Worm (Caenorhabditis elegans) whole organism, L4/young adult: Measurements from ENCODE around the gene C05D11.8.

Source experiments
- W03F9.2 ChIP-seq: fragments of 150-350 bp; optimal IDR thresholded peaks from 2 replicates; lab custom pipeline; 2014; ENCODE audit warnings: missing biosample characterization, missing genetic modification characterization
- dao-5 ChIP-seq: sonication (generic microtip); optimal IDR thresholded peaks from 2 replicates; lab custom pipeline; 2016; ENCODE audit warnings: missing genotype, missing genetic modification characterization, moderate library complexity, missing compliant biosample characterization
- him-1 ChIP-seq: sonication (generic microtip); optimal IDR thresholded peaks from 2 replicates; lab custom pipeline; 2016; ENCODE audit warnings: missing genotype, missing genetic modification reagents, missing genetic modification characterization, missing compliant biosample characterization

The C05D11.8 gene

DNA sequence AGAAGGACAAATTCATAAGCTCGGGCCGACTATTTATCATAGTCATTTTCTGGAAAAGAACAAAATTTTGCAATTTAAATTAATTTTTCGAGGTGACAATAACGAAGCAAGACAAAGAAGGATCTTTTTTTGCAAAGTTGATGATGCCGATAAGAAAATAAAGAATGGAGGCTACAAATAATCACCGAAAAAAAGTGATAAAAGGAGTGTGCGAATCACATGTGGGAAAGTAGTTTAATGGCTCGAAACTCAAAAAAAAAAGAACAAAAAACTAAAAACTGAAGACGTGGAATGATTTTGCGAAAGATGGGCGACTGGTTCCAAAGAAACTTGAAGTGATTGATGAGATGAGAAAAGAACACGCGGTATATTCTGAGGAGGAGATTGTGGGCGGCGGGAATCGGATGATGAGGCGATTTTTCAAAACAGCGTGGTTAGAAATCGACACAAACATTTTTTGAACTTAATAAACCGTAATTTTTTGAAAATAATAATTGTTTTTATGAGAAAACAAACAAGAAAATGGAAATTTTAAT is 7.6 kb downstream of the C05D11.8 start, which contains the start of gene atgl-1:
TSS of gene atgl-1 (minus strand) at position 51 of the 536 bp plus-strand sequence.
- TF ChIP-seq dao-5 (tag; lab: Kevin White, UChicago): no peak

- TF ChIP-seq W03F9.2 (tag; lab: Kevin White, UChicago): no peak
- no peak for TF ChIP-seq him-1
- no peak for TF ChIP-seq dao-5 (tag; lab: Kevin White, UChicago)
Observed at ce11 chrIII:6418254-6418653, 8.9 kb downstream of the C05D11.8 start.

DNA sequence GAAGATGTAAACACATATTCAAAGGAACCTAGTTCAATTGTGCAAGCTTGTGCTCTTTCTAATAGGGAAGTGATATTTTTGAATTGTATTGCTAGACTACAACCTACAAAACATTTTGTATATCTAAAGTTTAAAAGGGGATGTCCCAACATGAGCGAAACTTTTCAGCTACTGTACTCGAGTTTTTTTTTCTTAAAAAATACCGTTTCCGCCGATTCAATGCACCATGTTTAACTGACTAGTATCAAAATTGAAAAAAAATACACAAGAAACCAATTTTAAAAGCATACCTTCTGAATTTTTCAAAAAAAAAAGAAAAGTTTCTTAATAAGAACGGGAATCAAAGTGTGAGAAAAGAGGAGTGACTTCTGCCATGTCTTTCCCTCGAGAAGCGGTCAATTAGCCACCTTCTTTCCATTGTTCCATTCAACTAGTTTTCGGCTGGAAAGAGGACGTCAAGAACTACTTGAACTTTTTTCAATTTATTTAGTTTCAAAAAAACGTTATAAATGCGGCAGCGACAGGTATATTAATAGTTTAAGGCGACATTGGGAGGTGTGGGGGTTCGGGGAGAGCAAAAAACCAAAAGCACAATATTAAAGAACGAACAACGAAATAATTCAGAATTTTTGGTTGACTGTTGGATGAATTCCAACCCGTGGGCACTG is 11.7 kb downstream of the C05D11.8 start, which contains the start of gene nas-4:
TSS of gene nas-4 (minus strand) at position 351 of the 668 bp plus-strand sequence.
- no peak for TF ChIP-seq dao-5 (tag; lab: Kevin White, UChicago)
- no peak for TF ChIP-seq him-1
- TF ChIP-seq W03F9.2 (tag; lab: Kevin White, UChicago): no peak

DNA sequence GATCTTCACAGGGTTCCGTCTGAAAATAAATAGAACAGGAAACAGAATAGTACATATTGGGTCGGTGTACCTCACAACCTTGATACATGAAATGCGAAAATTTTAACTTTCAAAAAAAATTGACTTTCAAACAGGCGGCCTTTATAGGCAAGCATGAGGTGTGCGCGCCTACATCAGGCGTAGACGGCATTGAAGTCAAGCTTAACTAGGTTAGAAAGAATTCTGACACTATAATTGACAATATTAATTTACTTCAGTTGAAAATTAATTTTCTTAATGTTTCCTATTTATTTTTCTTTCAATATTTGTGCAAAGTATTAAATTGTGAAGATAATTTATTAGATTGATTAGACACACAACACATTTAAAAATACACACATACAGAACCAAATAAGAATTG is 15.2 kb downstream of the C05D11.8 start, which contains the start of gene C05D11.5:
TSS of gene C05D11.5 (minus strand) at position 101 of the 400 bp plus-strand sequence.
- TF ChIP-seq W03F9.2 (tag; lab: Kevin White, UChicago) (no peak), him-1 (no peak), dao-5 (tag; lab: Kevin White, UChicago) (no peak)

- TF ChIP-seq dao-5 (tag; lab: Kevin White, UChicago) (no peak), W03F9.2 (tag; lab: Kevin White, UChicago) (no peak), him-1 (no peak)
Observed at ce11 chrIII:6411430-6411829, 15.7 kb downstream of the C05D11.8 start.

- TF ChIP-seq W03F9.2 (tag; lab: Kevin White, UChicago): no peak
Observed at ce11 chrIII:6406829-6407228, 20.3 kb downstream of the C05D11.8 start, which contains the start of gene let-756. Gene let-756 (plus strand): TSS chrIII:6407129.

- TF ChIP-seq W03F9.2 (tag; lab: Kevin White, UChicago): no peak
- no peak for TF ChIP-seq him-1
- TF ChIP-seq dao-5 (tag; lab: Kevin White, UChicago): no peak
Observed at ce11 chrIII:6405121-6405520, 22.0 kb downstream of the C05D11.8 start.

ce11 chrIII:6402810-6403209 is 24.3 kb downstream of the C05D11.8 start:
- no peak for TF ChIP-seq him-1
- TF ChIP-seq dao-5 (tag; lab: Kevin White, UChicago): no peak
- no peak for TF ChIP-seq W03F9.2 (tag; lab: Kevin White, UChicago)

DNA sequence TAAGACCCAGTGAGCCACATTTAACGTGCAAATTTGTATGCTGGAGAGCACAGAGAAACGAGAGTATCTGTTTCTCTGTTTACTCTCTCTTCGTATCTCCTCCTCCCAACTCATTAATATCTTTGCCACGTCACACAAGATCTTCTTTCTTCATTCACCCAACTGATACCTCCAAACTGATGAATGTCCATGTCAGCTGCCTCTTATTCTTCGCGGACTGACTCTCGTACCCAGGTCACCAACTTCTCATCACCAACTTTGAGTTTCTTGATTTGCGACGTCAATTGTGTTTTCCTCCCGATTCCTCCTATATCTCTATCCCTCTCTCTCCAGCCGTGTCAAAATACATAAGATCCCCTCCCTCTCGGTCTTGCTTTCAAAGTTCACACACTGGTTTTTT is 24.8 kb downstream of the C05D11.8 start:
- TF ChIP-seq him-1 (no peak), dao-5 (tag; lab: Kevin White, UChicago) (no peak)

- TF ChIP-seq him-1 (no peak), dao-5 (tag; lab: Kevin White, UChicago) (no peak), W03F9.2 (tag; lab: Kevin White, UChicago) (no peak)
Observed at ce11 chrIII:6399424-6399823, 27.7 kb downstream of the C05D11.8 start.

ce11 chrIII:6398124-6398523 is 29.0 kb downstream of the C05D11.8 start:
- TF ChIP-seq him-1: no peak
- TF ChIP-seq W03F9.2 (tag; lab: Kevin White, UChicago): no peak
- no peak for TF ChIP-seq dao-5 (tag; lab: Kevin White, UChicago)

ce11 chrIII:6396381-6396780 is 30.7 kb downstream of the C05D11.8 start:
- no peak for TF ChIP-seq W03F9.2 (tag; lab: Kevin White, UChicago)
- no peak for TF ChIP-seq him-1
- no peak for TF ChIP-seq dao-5 (tag; lab: Kevin White, UChicago)

DNA sequence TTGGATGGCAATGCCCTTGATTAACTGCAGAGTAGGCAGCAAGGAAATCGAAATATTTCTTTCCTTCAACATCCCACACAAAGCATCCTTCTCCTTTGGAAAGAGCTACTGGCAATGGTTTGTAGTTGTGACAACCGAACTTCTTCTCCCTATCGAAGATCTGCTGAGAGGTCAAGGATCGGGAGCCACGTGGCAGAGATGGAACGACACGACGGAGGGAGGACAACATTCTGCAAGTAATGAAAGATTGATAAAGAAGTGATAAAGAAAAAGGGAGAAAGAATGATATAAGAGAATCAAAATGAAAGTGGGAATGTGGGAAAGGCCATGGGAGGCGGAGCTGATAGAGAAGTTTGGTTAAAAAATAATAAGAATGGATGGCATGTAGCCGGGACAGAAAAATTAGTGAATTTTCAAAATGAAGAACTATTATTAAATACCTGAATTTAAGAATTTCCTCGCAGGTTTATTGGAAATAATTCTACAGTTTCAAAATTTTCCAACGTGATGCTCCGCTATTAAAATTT is 31.3 kb downstream of the C05D11.8 start, which contains the start of gene oatr-1:
TSS of gene oatr-1 (minus strand) at position 477 of the 527 bp plus-strand sequence.
- TF ChIP-seq him-1: no peak

DNA sequence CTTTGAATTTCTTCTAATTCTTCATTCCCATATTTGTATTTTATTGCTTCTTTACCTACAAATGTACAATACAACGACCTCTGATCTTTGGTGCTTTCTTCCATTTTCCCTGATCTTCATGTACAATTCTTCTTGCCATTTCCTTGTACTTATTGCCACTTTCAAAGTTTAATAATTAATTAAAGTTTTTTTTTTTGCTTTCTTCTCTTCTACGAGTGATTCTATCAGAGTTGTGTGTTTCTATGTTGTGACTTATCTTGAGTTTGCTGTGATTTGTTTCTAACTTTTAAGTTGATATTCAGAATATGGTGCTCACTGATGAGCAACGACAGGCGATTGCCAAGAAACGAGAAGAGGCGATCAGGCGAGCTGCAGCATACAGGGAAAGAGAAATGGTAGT is 36.5 kb downstream of the C05D11.8 start, which contains the start of gene smrc-1:
TSS of gene smrc-1 (plus strand) at position 301 of the 400 bp plus-strand sequence.
- TF ChIP-seq W03F9.2 (tag; lab: Kevin White, UChicago) (no peak), dao-5 (tag; lab: Kevin White, UChicago) (no peak), him-1 (no peak)
